Fruit fly (Drosophila melanogaster): Measurements from ENCODE around the gene CG31371.

CG31371 gene

dm6 chr3R:30461608-30462243 is 41.6 kb downstream of the CG31371 start (continued):
- TF ChIP-seq nerfin-2 (GFP tag; IDR thresholded peaks at IDR 0.05; ENCODE audit: partially characterized antibody) (no peak), Hr78 (GFP tag; optimal IDR thresholded peaks at IDR 0.05) (no peak), CG13775 (GFP tag; optimal IDR thresholded peaks at IDR 0.05) (no peak), CG15073 (GFP tag; optimal IDR thresholded peaks at IDR 0.05) (no peak), Trl (optimal IDR thresholded peaks at IDR 0.05) (no peak), Trl (GFP tag; optimal IDR thresholded peaks at IDR 0.05) (no peak), jigr1 (GFP tag; IDR thresholded peaks at IDR 0.05) (no peak), CG12219 (GFP tag; optimal IDR thresholded peaks at IDR 0.05) (peak; percentile 41), CG1832 (GFP tag; optimal IDR thresholded peaks at IDR 0.05) (no peak), CG6854 (GFP tag; optimal IDR thresholded peaks at IDR 0.05) (no peak), CG13894 (tag; optimal IDR thresholded peaks at IDR 0.05) (no peak), NC2β (GFP tag; optimal IDR thresholded peaks at IDR 0.05) (no peak), Bgb (GFP tag; IDR thresholded peaks at IDR 0.05; ENCODE audit: partially characterized antibody) (no peak), CG12659 (GFP tag; optimal IDR thresholded peaks at IDR 0.05) (peak; percentile 19), Stat92E (GFP tag; optimal IDR thresholded peaks at IDR 0.05) (no peak), fru (optimal IDR thresholded peaks at IDR 0.05) (no peak), zfh2 (GFP tag; optimal IDR thresholded peaks at IDR 0.05) (no peak), dan (GFP tag; IDR thresholded peaks at IDR 0.05) (no peak), sd (tag; optimal IDR thresholded peaks at IDR 0.05) (no peak), B-H1 (GFP tag; IDR thresholded peaks at IDR 0.05) (peak; percentile 15; the same call in 1 of the 3 replicates), tio (GFP tag; optimal IDR thresholded peaks at IDR 0.05) (no peak), HLH4C (GFP tag; IDR thresholded peaks at IDR 0.05; ENCODE audit: partially characterized antibody) (no peak), pum (GFP tag; optimal IDR thresholded peaks at IDR 0.05) (no peak), Awh (GFP tag; IDR thresholded peaks at IDR 0.05) (no peak), CG6683 (GFP tag; optimal IDR thresholded peaks at IDR 0.05) (no peak), Dbx (GFP tag; IDR thresholded peaks at IDR 0.05) (no peak), CG8281 (tag; optimal IDR thresholded peaks at IDR 0.05) (no peak), CG6254 (GFP tag; optimal IDR thresholded peaks at IDR 0.05) (no peak), CG8478 (optimal IDR thresholded peaks at IDR 0.05) (no peak), CG9609 (GFP tag; optimal IDR thresholded peaks at IDR 0.05) (no peak), PHDP (tag; optimal IDR thresholded peaks at IDR 0.05) (peak; percentile 29), ac (GFP tag; optimal IDR thresholded peaks at IDR 0.05) (no peak), Optix (GFP tag; IDR thresholded peaks at IDR 0.05) (no peak), unc-4 (GFP tag; IDR thresholded peaks at IDR 0.05; ENCODE audit: partially characterized antibody) (no peak), fd96Cb (tag; optimal IDR thresholded peaks at IDR 0.05) (no peak), CG14965 (GFP tag; optimal IDR thresholded peaks at IDR 0.05; ENCODE audit: borderline replicate concordance) (no peak), z (GFP tag; IDR thresholded peaks at IDR 0.05) (no peak), CG17612 (GFP tag; IDR thresholded peaks at IDR 0.05) (no peak), CG2120 (GFP tag; optimal IDR thresholded peaks at IDR 0.05) (peak; percentile 23), dysf (GFP tag; IDR thresholded peaks at IDR 0.05) (peak; percentile 57; the same call in 1 of the 3 replicates), da (GFP tag; optimal IDR thresholded peaks at IDR 0.05) (no peak), caup (GFP tag; optimal IDR thresholded peaks at IDR 0.05; ENCODE audit: severe bottlenecking) (no peak), CG15696 (tag; optimal IDR thresholded peaks at IDR 0.05) (peak; percentile 3), stwl (tag; optimal IDR thresholded peaks at IDR 0.05) (no peak), seq (GFP tag; IDR thresholded peaks at IDR 0.05) (no peak), Hsf (GFP tag; optimal IDR thresholded peaks at IDR 0.05) (no peak), CG10959 (GFP tag; IDR thresholded peaks at IDR 0.05) (no peak), sima (GFP tag; optimal IDR thresholded peaks at IDR 0.05) (no peak), Dip2 (GFP tag; IDR thresholded peaks at IDR 0.05) (no peak), CG3847 (GFP tag; IDR thresholded peaks at IDR 0.05) (no peak), Nf-YB (GFP tag; optimal IDR thresholded peaks at IDR 0.05) (no peak)

Measured in whole organism, embryonic.